Worm (Caenorhabditis elegans): ENCODE results near the gene F47D12.9.

- TF ChIP-seq tbx-2 (tag; optimal IDR thresholded peaks at IDR 0.05) (no peak), elt-1 (tag; optimal IDR thresholded peaks at IDR 0.05) (no peak), zag-1 (tag; optimal IDR thresholded peaks at IDR 0.05) (no peak), skn-1 (tag; optimal IDR thresholded peaks at IDR 0.05) (no peak), elt-2 (tag; optimal IDR thresholded peaks at IDR 0.05) (no peak), snpc-4 (tag; optimal IDR thresholded peaks at IDR 0.05) (no peak), nhr-28 (tag; optimal IDR thresholded peaks at IDR 0.05) (no peak), nhr-23 (tag; optimal IDR thresholded peaks at IDR 0.05) (no peak)
Observed at ce11 chrIII:6251511-6251910, 51.7 kb downstream of the F47D12.9 start, which contains the start of gene amdh-1.

All from whole organism, L3 larva.